Worm (Caenorhabditis elegans) whole organism, L1 larva: ENCODE data around the gene let-413.

Experiments used
- egl-27 ChIP-seq, 2 experiments: fragments of 150-350 bp in 1 of 2; sonication (generic microtip); optimal IDR thresholded peaks; 3 replicates each; lab custom pipeline; 2017 to 2018; ENCODE audit warnings: missing biosample characterization in 2 of 2, missing genetic modification characterization in 2 of 2, missing genetic modification reagents in 2 of 2
- lir-3 ChIP-seq: sonication (generic microtip); optimal IDR thresholded peaks from 2 replicates; lab custom pipeline; 2016; ENCODE audit warnings: mild to moderate bottlenecking, missing genetic modification characterization, moderate library complexity, missing compliant biosample characterization; ENCODE audit not compliant: poor library complexity
- nhr-11 ChIP-seq: fragments of 150-350 bp; optimal IDR thresholded peaks from 2 replicates; lab custom pipeline; 2014; ENCODE audit warnings: missing biosample characterization, missing genetic modification characterization
- unc-86 ChIP-seq: sonication (generic microtip); optimal IDR thresholded peaks from 2 replicates; lab custom pipeline; 2016; ENCODE audit warnings: missing genetic modification characterization, missing compliant biosample characterization
- zag-1 ChIP-seq: fragments of 150-350 bp; optimal IDR thresholded peaks from 2 replicates; lab custom pipeline; 2014; ENCODE audit warnings: missing biosample characterization, missing genetic modification characterization

- no peak for TF ChIP-seq lir-3 (tag; lab: Kevin White, UChicago)
- no peak for TF ChIP-seq unc-86
- TF ChIP-seq nhr-11 (tag; lab: Kevin White, UChicago) = no peak
- no peak for TF ChIP-seq egl-27 (tag; optimal IDR thresholded peaks at IDR 0.05; lab: Kevin White, UChicago)
- no peak for TF ChIP-seq zag-1 (tag; lab: Kevin White, UChicago)
These were observed 5.9 kb upstream of the let-413 start, which contains the start of the genes natb-1 and abhd-12 for ce11 chrV:7983381-7984052.
